Fruit fly (Drosophila melanogaster) whole organism, embryonic: Measurements from ENCODE around the gene CG11828.

ENCODE experiments used
- Adf1 ChIP-seq: fragments of 200-800 bp; sonication (Bioruptor generic); IDR thresholded peaks from 2 replicates; pipeline ENCODE4 v1.3.6; 2022; ENCODE audit warnings: missing biosample characterization, missing genetic modification characterization
- Awh ChIP-seq: fragments of 200-800 bp; sonication (Bioruptor generic); IDR thresholded peaks from 2 replicates; pipeline ENCODE4, ENCODE4 v1.3.6; 2022; ENCODE audit warnings: missing biosample characterization, missing genetic modification characterization
- B-H2 ChIP-seq: fragments of 200-800 bp; sonication (Bioruptor generic); optimal IDR thresholded peaks from 2 replicates; lab custom pipeline; 2018; ENCODE audit warnings: missing biosample characterization, mild to moderate bottlenecking, missing genetic modification characterization
- Blimp-1 ChIP-seq: fragments of 200-800 bp; sonication (Bioruptor generic); optimal IDR thresholded peaks from 3 replicates; lab custom pipeline; 2018; ENCODE audit warnings: missing biosample characterization, missing genetic modification characterization, mild to moderate bottlenecking, moderate library complexity, missing genetic modification reagents
- CG1024 ChIP-seq: fragments of 200-800 bp; sonication (Bioruptor generic); IDR thresholded peaks from 2 replicates; pipeline ENCODE4 v1.3.6; 2022; ENCODE audit warnings: missing biosample characterization, missing genetic modification characterization
- CG10431 ChIP-seq: fragments of 200-800 bp; sonication (Bioruptor generic); optimal IDR thresholded peaks from 3 replicates; lab custom pipeline; 2018; ENCODE audit warnings: missing biosample characterization, mild to moderate bottlenecking, missing genetic modification characterization
- CG11093 ChIP-seq: fragments of 200-800 bp; sonication (Bioruptor generic); IDR thresholded peaks from 3 replicates; pipeline ENCODE4 v1.3.6; 2022; ENCODE audit warnings: missing biosample characterization, missing genetic modification characterization
- CG11456 ChIP-seq: fragments of 200-800 bp; sonication (Bioruptor generic); IDR thresholded peaks from 3 replicates; pipeline ENCODE4 v1.3.6; 2022; ENCODE audit warnings: missing biosample characterization, missing genetic modification characterization
- CG15073 ChIP-seq: fragments of 200-800 bp; sonication (Bioruptor generic); optimal IDR thresholded peaks from 2 replicates; lab custom pipeline; 2016; ENCODE audit warnings: missing biosample characterization, missing genetic modification characterization
- CG1647 ChIP-seq: fragments of 200-800 bp; sonication (Bioruptor generic); optimal IDR thresholded peaks from 3 replicates; lab custom pipeline; 2016; ENCODE audit warnings: missing biosample characterization, missing genetic modification characterization
- CG17328 ChIP-seq: fragments of 200-800 bp; sonication (Bioruptor generic); IDR thresholded peaks from 2 replicates; pipeline ENCODE4 v1.3.6; 2022; ENCODE audit warnings: missing biosample characterization, missing genetic modification characterization
- CG2875 ChIP-seq: fragments of 200-800 bp; sonication (Bioruptor generic); optimal IDR thresholded peaks from 2 replicates; lab custom pipeline; 2017; ENCODE audit warnings: missing biosample characterization, mild to moderate bottlenecking, missing genetic modification characterization, missing genetic modification reagents
- CG3163 ChIP-seq: fragments of 200-800 bp; sonication (Bioruptor generic); optimal IDR thresholded peaks from 3 replicates; lab custom pipeline; 2016; ENCODE audit warnings: missing biosample characterization, missing genetic modification characterization
- CG32772 ChIP-seq: fragments of 200-800 bp; sonication (Bioruptor generic); IDR thresholded peaks from 2 replicates; pipeline ENCODE4 v1.3.6; 2022; ENCODE audit warnings: missing biosample characterization, missing genetic modification characterization
- CG3281 ChIP-seq: fragments of 200-800 bp; sonication (Bioruptor generic); optimal IDR thresholded peaks from 3 replicates; lab custom pipeline; 2017; ENCODE audit warnings: missing biosample characterization, mild to moderate bottlenecking, missing genetic modification characterization
- CG3407 ChIP-seq: fragments of 200-800 bp; sonication (Bioruptor generic); optimal IDR thresholded peaks from 2 replicates; lab custom pipeline; 2018; ENCODE audit warnings: missing biosample characterization, mild to moderate bottlenecking, missing genetic modification characterization
- CG42726 ChIP-seq: fragments of 200-800 bp; sonication (Bioruptor generic); IDR thresholded peaks from 2 replicates; pipeline ENCODE4 v1.3.6; 2022; ENCODE audit warnings: missing biosample characterization, missing genetic modification characterization; ENCODE audit not compliant: partially characterized antibody
- CG5180 ChIP-seq: fragments of 200-800 bp; sonication (Bioruptor generic); optimal IDR thresholded peaks from 3 replicates; lab custom pipeline; 2017; ENCODE audit warnings: missing biosample characterization, missing genetic modification characterization, mild to moderate bottlenecking, moderate library complexity, missing genetic modification reagents
- CG9727 ChIP-seq: fragments of 200-800 bp; sonication (Bioruptor generic); optimal IDR thresholded peaks from 3 replicates; lab custom pipeline; 2017; ENCODE audit warnings: missing biosample characterization, mild to moderate bottlenecking, missing genetic modification characterization
- CG9797 ChIP-seq: fragments of 200-800 bp; sonication (Bioruptor generic); optimal IDR thresholded peaks from 3 replicates; lab custom pipeline; 2018; ENCODE audit warnings: missing biosample characterization, mild to moderate bottlenecking, missing genetic modification characterization
- CG9932 ChIP-seq: fragments of 200-800 bp; sonication (Bioruptor generic); IDR thresholded peaks from 2 replicates; pipeline ENCODE4 v1.3.6; 2022; ENCODE audit warnings: missing biosample characterization, missing genetic modification characterization
- D19A ChIP-seq: fragments of 200-800 bp; optimal IDR thresholded peaks from 3 replicates; lab custom pipeline; 2019; ENCODE audit warnings: missing biosample characterization, mild to moderate bottlenecking, missing genetic modification characterization, moderate library complexity
- Dip3 ChIP-seq: fragments of 200-800 bp; sonication (Bioruptor generic); optimal IDR thresholded peaks from 3 replicates; lab custom pipeline; 2016; ENCODE audit warnings: missing biosample characterization, missing genetic modification characterization
- Eip74EF ChIP-seq, 2 experiments: fragments of 200-800 bp in 1 of 2; fragments of >200 bp in 1 of 2; sonication (Bioruptor generic) in 1 of 2; optimal IDR thresholded peaks; 2 replicates each; lab custom pipeline; 2017 to 2019; ENCODE audit warnings: missing biosample characterization in 2 of 2, missing genetic modification characterization in 2 of 2, mild to moderate bottlenecking in 1 of 2, moderate library complexity in 1 of 2
- HLH54F ChIP-seq: fragments of 200-800 bp; sonication (Bioruptor generic); optimal IDR thresholded peaks from 3 replicates; lab custom pipeline; 2016; ENCODE audit warnings: missing biosample characterization, missing genetic modification characterization
- Stat92E ChIP-seq, 3 experiments: fragments of >200 bp in 2 of 3; fragments of 200-800 bp in 1 of 3; sonication (Bioruptor generic) in 1 of 3; optimal IDR thresholded peaks; 2 replicates each; lab custom pipeline; 2017 to 2019; ENCODE audit warnings: missing biosample characterization in 3 of 3, missing genetic modification characterization in 3 of 3, mild to moderate bottlenecking in 1 of 3, moderate library complexity in 1 of 3
- aop ChIP-seq: fragments of 200-800 bp; sonication (Bioruptor generic); IDR thresholded peaks from 2 replicates; pipeline ENCODE4 v1.3.6; 2022; ENCODE audit warnings: missing biosample characterization, missing genetic modification characterization
- chn ChIP-seq: fragments of 200-800 bp; sonication (Bioruptor generic); optimal IDR thresholded peaks from 2 replicates; lab custom pipeline; 2016; ENCODE audit warnings: missing biosample characterization, missing genetic modification characterization
- cwo ChIP-seq: fragments of 200-800 bp; sonication (Bioruptor generic); optimal IDR thresholded peaks from 3 replicates; lab custom pipeline; 2017; ENCODE audit warnings: missing biosample characterization, missing genetic modification characterization, mild to moderate bottlenecking, moderate library complexity, missing genetic modification reagents
- dan ChIP-seq: fragments of 200-800 bp; sonication (Bioruptor generic); IDR thresholded peaks from 2 replicates; pipeline ENCODE4 v1.3.6; 2022; ENCODE audit warnings: missing biosample characterization, missing genetic modification characterization
- disco-r ChIP-seq: fragments of 200-800 bp; sonication (Bioruptor generic); optimal IDR thresholded peaks from 2 replicates; lab custom pipeline; 2016; ENCODE audit warnings: missing biosample characterization, missing genetic modification characterization
- dysf ChIP-seq: fragments of 200-800 bp; sonication (Bioruptor generic); IDR thresholded peaks from 3 replicates; pipeline ENCODE4 v1.3.6; 2022; ENCODE audit warnings: missing biosample characterization, missing genetic modification characterization
- ems ChIP-seq: fragments of 200-800 bp; sonication (Bioruptor generic); optimal IDR thresholded peaks from 3 replicates; lab custom pipeline; 2016; ENCODE audit warnings: missing biosample characterization, missing genetic modification characterization
- gcm2 ChIP-seq: fragments of 200-800 bp; sonication (Bioruptor generic); optimal IDR thresholded peaks from 2 replicates; lab custom pipeline; 2016; ENCODE audit warnings: missing biosample characterization, missing genetic modification characterization
- gem ChIP-seq: fragments of 200-800 bp; sonication (Bioruptor generic); optimal IDR thresholded peaks from 2 replicates; lab custom pipeline; 2019; ENCODE audit warnings: missing biosample characterization, mild to moderate bottlenecking, missing genetic modification characterization, moderate library complexity
- h ChIP-seq: fragments of >200 bp; optimal IDR thresholded peaks from 2 replicates; lab custom pipeline; 2017
- lab ChIP-seq: fragments of 200-800 bp; sonication (Bioruptor generic); optimal IDR thresholded peaks from 3 replicates; lab custom pipeline; 2017; ENCODE audit warnings: missing biosample characterization, missing genetic modification characterization, mild to moderate bottlenecking, moderate library complexity, missing genetic modification reagents
- nerfin-1 ChIP-seq: fragments of 200-800 bp; sonication (Bioruptor generic); optimal IDR thresholded peaks from 3 replicates; lab custom pipeline; 2019; ENCODE audit warnings: missing biosample characterization, mild to moderate bottlenecking, missing genetic modification characterization, moderate library complexity
- pho ChIP-seq: fragments of 200-800 bp; sonication (Bioruptor generic); optimal IDR thresholded peaks from 2 replicates; lab custom pipeline; 2016; ENCODE audit warnings: missing biosample characterization, missing genetic modification characterization
- pnt ChIP-seq: fragments of 200-800 bp; sonication (Bioruptor generic); optimal IDR thresholded peaks from 3 replicates; lab custom pipeline; 2016; ENCODE audit warnings: missing biosample characterization, missing genetic modification characterization
- prd ChIP-seq, 3 experiments: fragments of >200 bp in 2 of 3; fragments of 200-800 bp in 1 of 3; sonication (Bioruptor generic) in 1 of 3; optimal IDR thresholded peaks in 2 of 3; IDR thresholded peaks in 1 of 3; 2 replicates in 2 of 3; 3 replicates in 1 of 3; pipeline versions ENCODE4 v1.3.6 to Lab custom; 2017 to 2022; ENCODE audit warnings: missing biosample characterization in 1 of 3, missing genetic modification characterization in 1 of 3
- pros ChIP-seq: fragments of 200-800 bp; sonication (Bioruptor generic); optimal IDR thresholded peaks from 3 replicates; lab custom pipeline; 2019; ENCODE audit warnings: missing biosample characterization, mild to moderate bottlenecking, missing genetic modification characterization, moderate library complexity
- repo ChIP-seq: fragments of 200-800 bp; sonication (Bioruptor generic); optimal IDR thresholded peaks from 2 replicates; lab custom pipeline; 2016; ENCODE audit warnings: missing biosample characterization, missing genetic modification characterization
- ro ChIP-seq: fragments of 200-800 bp; sonication (Bioruptor generic); IDR thresholded peaks from 2 replicates; pipeline ENCODE4 v1.3.6; 2022; ENCODE audit warnings: missing biosample characterization, missing genetic modification characterization
- tna ChIP-seq: fragments of 200-800 bp; sonication (Bioruptor generic); IDR thresholded peaks from 2 replicates; pipeline ENCODE4 v1.3.6; 2022; ENCODE audit warnings: missing biosample characterization, missing genetic modification characterization; ENCODE audit not compliant: partially characterized antibody
- toy ChIP-seq: fragments of 200-800 bp; sonication (Bioruptor generic); IDR thresholded peaks from 2 replicates; pipeline ENCODE4 v1.3.6; 2022; ENCODE audit warnings: missing biosample characterization, missing genetic modification characterization
- tup ChIP-seq: fragments of 200-800 bp; sonication (Bioruptor generic); optimal IDR thresholded peaks from 2 replicates; lab custom pipeline; 2016; ENCODE audit warnings: missing biosample characterization, mild to moderate bottlenecking, missing genetic modification characterization, moderate library complexity
- unc-4 ChIP-seq: fragments of 200-800 bp; sonication (Bioruptor generic); IDR thresholded peaks from 2 replicates; pipeline ENCODE4 v1.3.6; 2022; ENCODE audit warnings: missing biosample characterization, missing genetic modification characterization; ENCODE audit not compliant: partially characterized antibody
- unpg ChIP-seq: fragments of 200-800 bp; sonication (Bioruptor generic); optimal IDR thresholded peaks from 3 replicates; lab custom pipeline; 2018; ENCODE audit warnings: missing biosample characterization, mild to moderate bottlenecking, missing genetic modification characterization, moderate library complexity
- vvl ChIP-seq: fragments of 200-800 bp; sonication (Bioruptor generic); IDR thresholded peaks from 2 replicates; pipeline ENCODE4 v1.3.6; 2022; ENCODE audit warnings: missing biosample characterization, missing genetic modification characterization

CG11828 gene

DNA sequence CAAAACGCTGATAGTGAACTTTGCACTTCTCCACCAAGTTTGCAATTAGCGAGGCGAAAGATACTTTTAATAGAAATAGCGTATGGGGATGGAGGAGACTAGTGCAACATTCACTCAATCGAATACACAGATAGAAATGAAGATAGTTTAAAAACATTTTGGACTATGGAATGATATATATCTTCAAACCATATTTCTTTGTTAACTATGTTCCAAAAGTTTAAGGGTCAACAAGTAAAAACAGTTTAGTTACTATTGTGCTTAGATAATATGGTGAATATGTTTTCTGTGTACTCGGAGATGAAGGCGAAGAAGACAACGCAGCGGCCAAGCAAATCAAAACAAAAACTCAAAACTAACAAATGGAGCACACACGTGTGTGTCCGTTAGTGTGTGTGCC, 18.7 kb upstream of the CG11828 start (continued):
- TF ChIP-seq CG9727 = no peak
- TF ChIP-seq tna (GFP tag; lab: Robert Waterston, UW) = no peak
- peak; percentile 58; the same call in 2 of the 3 replicates for TF ChIP-seq CG11093 (GFP tag; lab: Robert Waterston, UW)
- no peak for TF ChIP-seq CG10431 (GFP tag; lab: Kevin White, UChicago)
- TF ChIP-seq Dip3 (GFP tag; lab: Kevin White, UChicago) = no peak
- TF ChIP-seq CG9932 (GFP tag; lab: Robert Waterston, UW) = peak; percentile 40; the same call in 1 of the 2 replicates
- no peak; the same call in 1 of the 2 replicates for TF ChIP-seq CG32772 (GFP tag; lab: Robert Waterston, UW)
- no peak for TF ChIP-seq Adf1 (GFP tag; lab: Robert Waterston, UW)
- no peak for TF ChIP-seq toy (GFP tag; lab: Robert Waterston, UW)
- no peak for TF ChIP-seq HLH54F (GFP tag; lab: Kevin White, UChicago)
- peak; percentile 10 for TF ChIP-seq disco-r (GFP tag; lab: Kevin White, UChicago)
- no peak for TF ChIP-seq chn (GFP tag; lab: Kevin White, UChicago)
- no peak for TF ChIP-seq ems (GFP tag; lab: Kevin White, UChicago)
- no peak for TF ChIP-seq repo (GFP tag; lab: Kevin White, UChicago)
- TF ChIP-seq dysf (GFP tag; lab: Robert Waterston, UW) = peak; percentile 63; the same call in 1 of the 3 replicates
- TF ChIP-seq CG1024 (GFP tag; lab: Robert Waterston, UW) = no peak; the same call in 1 of the 2 replicates
- peak; percentile 67 for TF ChIP-seq Blimp-1 (GFP tag; lab: Kevin White, UChicago)
- TF ChIP-seq CG42726 = no peak
- TF ChIP-seq CG3281 (GFP tag; lab: Kevin White, UChicago) = no peak
- TF ChIP-seq tup (GFP tag; lab: Kevin White, UChicago) = no peak
- TF ChIP-seq nerfin-1 = no peak
- TF ChIP-seq Stat92E (GFP tag; optimal IDR thresholded peaks at IDR 0.05; lab: Kevin White, UChicago) = no peak
- TF ChIP-seq cwo (GFP tag; lab: Kevin White, UChicago) = no peak
- TF ChIP-seq ro (GFP tag; lab: Robert Waterston, UW) = no peak
- TF ChIP-seq vvl (GFP tag; lab: Robert Waterston, UW) = peak; percentile 70
- no peak for TF ChIP-seq aop (GFP tag; lab: Robert Waterston, UW)
- TF ChIP-seq gem (tag; lab: Kevin White, UChicago) = peak; percentile 74
- TF ChIP-seq pros = no peak
- no peak for TF ChIP-seq h (lab: Kevin White, UChicago)
- TF ChIP-seq unpg (GFP tag; lab: Kevin White, UChicago) = peak; percentile 70
- no peak for TF ChIP-seq CG2875 (GFP tag; lab: Kevin White, UChicago)
- TF ChIP-seq CG3163 = no peak
- no peak for TF ChIP-seq B-H2 (GFP tag; lab: Kevin White, UChicago)
- peak; percentile 11 for TF ChIP-seq lab
- TF ChIP-seq pnt = peak; percentile 53
- no peak for TF ChIP-seq pho
- no peak for TF ChIP-seq CG1647 (GFP tag; lab: Kevin White, UChicago)
- no peak for TF ChIP-seq Eip74EF (GFP tag; optimal IDR thresholded peaks at IDR 0.05; lab: Kevin White, UChicago)
- TF ChIP-seq CG11456 (GFP tag; lab: Robert Waterston, UW) = no peak
- 0 out of 2 replicates have a peak, but pooled peaks have one; percentile 31 for TF ChIP-seq CG17328
- TF ChIP-seq D19A = no peak
- TF ChIP-seq gcm2 (GFP tag; lab: Kevin White, UChicago) = no peak
- TF ChIP-seq prd (optimal IDR thresholded peaks at IDR 0.05; lab: Kevin White, UChicago) = no peak
- peak; percentile 65 for TF ChIP-seq prd (GFP tag; IDR thresholded peaks at IDR 0.05; lab: Robert Waterston, UW)
- peak; percentile 64; the same call in 1 of the 2 replicates for TF ChIP-seq Awh (GFP tag; lab: Robert Waterston, UW)
- TF ChIP-seq CG9797 (GFP tag; lab: Kevin White, UChicago) = no peak
- no peak for TF ChIP-seq unc-4 (GFP tag; lab: Robert Waterston, UW)
- no peak for TF ChIP-seq dan (GFP tag; lab: Robert Waterston, UW)
- no peak for TF ChIP-seq CG15073 (GFP tag; lab: Kevin White, UChicago)
- TF ChIP-seq CG3407 (GFP tag; lab: Kevin White, UChicago) = no peak
- TF ChIP-seq CG5180 (GFP tag; lab: Kevin White, UChicago) = no peak
